Worm (Caenorhabditis elegans): ENCODE data around the gene dhs-22.

Gene dhs-22

DNA sequence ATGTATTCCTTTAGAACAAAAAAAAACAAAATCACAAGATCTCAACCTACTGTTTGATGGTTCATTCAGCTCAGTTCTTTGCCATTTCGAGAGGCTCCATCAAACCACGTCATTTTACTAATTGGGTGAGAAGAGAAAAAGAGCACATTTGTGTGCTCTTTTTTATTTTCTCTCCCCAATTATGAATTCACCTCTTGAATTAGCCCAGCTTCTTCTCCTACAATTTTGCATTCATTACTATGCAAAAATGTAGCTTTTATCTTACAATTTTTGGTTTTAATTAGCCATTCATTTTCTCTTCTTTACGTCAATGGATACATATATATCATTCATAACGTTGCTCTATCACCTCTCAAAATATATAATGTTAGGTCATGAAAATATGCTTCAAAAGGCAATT lies 15.6 kb downstream of the dhs-22 start:
- TF ChIP-seq ceh-24 (tag; optimal IDR thresholded peaks at IDR 0.05) (no peak), fkh-10 (GFP tag; optimal IDR thresholded peaks at IDR 0.05) (no peak), ceh-6 (GFP tag; optimal IDR thresholded peaks at IDR 0.05) (no peak), ceh-18 (tag; optimal IDR thresholded peaks at IDR 0.05) (no peak), nhr-11 (tag; optimal IDR thresholded peaks at IDR 0.05) (no peak)

DNA sequence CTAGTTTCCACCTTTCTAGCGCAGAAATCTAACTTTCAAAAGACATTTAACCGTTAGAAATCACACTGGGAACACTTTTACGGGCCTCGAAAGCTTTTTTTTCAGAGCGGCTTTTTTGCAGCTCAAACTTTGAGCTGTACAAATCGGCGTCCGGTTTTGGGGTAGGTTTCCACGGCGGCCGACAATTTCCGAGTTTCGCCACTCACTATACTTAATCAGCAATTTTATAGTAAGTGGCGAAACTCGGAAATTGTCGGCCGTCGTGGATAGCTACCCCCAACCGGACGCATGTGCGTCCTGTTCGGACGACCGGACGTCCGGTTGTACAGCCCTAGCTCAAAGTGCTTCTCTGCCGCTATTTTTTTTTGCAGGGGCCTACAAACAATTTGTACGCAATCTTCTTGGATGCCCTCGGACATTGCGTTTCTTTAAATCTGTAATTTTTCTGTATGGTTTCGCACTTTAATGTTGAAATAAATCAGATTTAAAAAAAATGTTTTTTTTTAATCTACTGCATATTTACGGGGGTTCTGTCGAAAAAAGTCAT lies 25.0 kb downstream of the dhs-22 start:
- TF ChIP-seq hlh-8 (tag; optimal IDR thresholded peaks at IDR 0.05) (no peak), hlh-6 (tag; optimal IDR thresholded peaks at IDR 0.05) (no peak), ceh-9 (tag; optimal IDR thresholded peaks at IDR 0.05) (no peak)

ce11 chrV:14394743-14395142 lies 26.5 kb downstream of the dhs-22 start, which contains the start of gene C15H11.13:
Gene C15H11.13 (plus strand): TSS chrV:14395043.
- TF ChIP-seq elt-4 (tag; optimal IDR thresholded peaks at IDR 0.05) (no peak), pat-9 (tag; optimal IDR thresholded peaks at IDR 0.05) (no peak), nfya-1 (tag; optimal IDR thresholded peaks at IDR 0.05) (no peak), fkh-6 (tag; optimal IDR thresholded peaks at IDR 0.05) (no peak), fkh-10 (GFP tag; optimal IDR thresholded peaks at IDR 0.05) (no peak), ceh-31 (tag; optimal IDR thresholded peaks at IDR 0.05) (no peak), ceh-18 (tag; optimal IDR thresholded peaks at IDR 0.05) (no peak), nhr-11 (tag; optimal IDR thresholded peaks at IDR 0.05) (no peak), ceh-14 (tag; optimal IDR thresholded peaks at IDR 0.05) (no peak), syd-9 (tag; optimal IDR thresholded peaks at IDR 0.05) (no peak), pros-1 (tag; optimal IDR thresholded peaks at IDR 0.05) (no peak)

DNA sequence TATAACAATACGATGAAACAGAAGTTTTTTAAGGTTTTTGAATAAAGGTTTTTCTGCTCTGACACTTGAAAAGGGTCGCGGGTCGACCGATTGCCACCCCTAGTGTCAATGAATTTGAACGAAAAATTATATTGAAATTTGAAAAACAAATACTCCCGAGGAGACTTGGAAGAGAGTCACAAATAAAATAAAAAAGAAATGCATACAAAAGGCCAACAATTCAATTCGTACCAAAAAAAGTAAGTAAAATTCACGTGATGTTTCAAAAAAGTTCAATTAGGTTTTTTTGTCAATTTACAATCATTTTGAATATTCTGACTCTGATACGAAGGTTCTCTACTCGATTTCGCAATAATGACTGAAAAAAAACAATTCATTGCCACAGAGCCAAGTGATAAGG lies 27.7 kb downstream of the dhs-22 start, which contains the start of gene C15H11.1:
C15H11.1 (plus strand) TSS at position 301 of the 400 bp plus-strand sequence.
- TF ChIP-seq pros-1 (tag; optimal IDR thresholded peaks at IDR 0.05) (no peak), eyg-1 (tag; optimal IDR thresholded peaks at IDR 0.05) (no peak), ceh-45 (GFP tag; IDR thresholded peaks at IDR 0.05) (no peak), elt-2 (tag; optimal IDR thresholded peaks at IDR 0.05) (no peak), ceh-6 (GFP tag; optimal IDR thresholded peaks at IDR 0.05) (no peak), che-1 (tag; optimal IDR thresholded peaks at IDR 0.05) (no peak)

- TF ChIP-seq fax-1 (tag; optimal IDR thresholded peaks at IDR 0.05) (no peak), rnt-1 (tag; optimal IDR thresholded peaks at IDR 0.05) (no peak), madf-2 (tag; optimal IDR thresholded peaks at IDR 0.05) (no peak), ceh-48 (tag; optimal IDR thresholded peaks at IDR 0.05) (no peak), dve-1 (tag; optimal IDR thresholded peaks at IDR 0.05) (no peak), ztf-16 (tag; optimal IDR thresholded peaks at IDR 0.05) (no peak), pat-9 (tag; optimal IDR thresholded peaks at IDR 0.05) (no peak), K09A11.1 (tag; optimal IDR thresholded peaks at IDR 0.05; ENCODE audit: insufficient read depth) (no peak), pqm-1 (tag; optimal IDR thresholded peaks at IDR 0.05) (no peak), ttx-3 (tag; optimal IDR thresholded peaks at IDR 0.05) (no peak), K02D7.2 (tag; optimal IDR thresholded peaks at IDR 0.05) (no peak), hlh-6 (tag; optimal IDR thresholded peaks at IDR 0.05) (no peak), lin-11 (tag; optimal IDR thresholded peaks at IDR 0.05) (no peak), ceh-6 (GFP tag; optimal IDR thresholded peaks at IDR 0.05) (no peak)
Observed at ce11 chrV:14391830-14392229, 29.4 kb downstream of the dhs-22 start, which contains the start of gene C15H11.10. Gene C15H11.10 (plus strand): TSS chrV:14392130.

ce11 chrV:14380242-14380641 lies 41.0 kb downstream of the dhs-22 start:
- TF ChIP-seq ceh-2 (tag; optimal IDR thresholded peaks at IDR 0.05) (no peak), syd-9 (tag; optimal IDR thresholded peaks at IDR 0.05) (no peak), zip-5 (tag; optimal IDR thresholded peaks at IDR 0.05) (no peak), ttx-3 (tag; optimal IDR thresholded peaks at IDR 0.05) (no peak), unc-86 (tag; optimal IDR thresholded peaks at IDR 0.05) (no peak), nfya-1 (tag; optimal IDR thresholded peaks at IDR 0.05) (no peak), sox-4 (tag; optimal IDR thresholded peaks at IDR 0.05) (no peak), dve-1 (tag; optimal IDR thresholded peaks at IDR 0.05) (no peak), gmeb-2 (tag; optimal IDR thresholded peaks at IDR 0.05) (no peak), fax-1 (tag; optimal IDR thresholded peaks at IDR 0.05) (no peak), npax-4 (tag; optimal IDR thresholded peaks at IDR 0.05) (no peak), ceh-22 (tag; optimal IDR thresholded peaks at IDR 0.05) (no peak), hlh-8 (tag; optimal IDR thresholded peaks at IDR 0.05) (no peak), C38D4.7 (GFP tag; optimal IDR thresholded peaks at IDR 0.05) (no peak), mec-3 (tag; optimal IDR thresholded peaks at IDR 0.05; ENCODE audit: borderline replicate concordance) (no peak), ceh-24 (tag; optimal IDR thresholded peaks at IDR 0.05) (no peak), ceh-14 (tag; optimal IDR thresholded peaks at IDR 0.05) (no peak), ceh-6 (GFP tag; optimal IDR thresholded peaks at IDR 0.05) (no peak), eyg-1 (tag; optimal IDR thresholded peaks at IDR 0.05) (no peak)

Measured in whole organism, late embryonic.